Worm (Caenorhabditis elegans): ENCODE data around the gene T01H3.2.
A peak's percentile ranks its signal among the peaks of the same experiment; 100 is the strongest.

T01H3.2 gene

ce11 chrII:7851480-7851879 is 26.3 kb downstream of the T01H3.2 start:
- TF ChIP-seq nhr-12 (tag; optimal IDR thresholded peaks at IDR 0.05) = no peak
- peak in 1 of 2 experiments; percentile 23 for TF ChIP-seq lin-35 (GFP tag; optimal IDR thresholded peaks at IDR 0.05)
- peak; percentile 16 for TF ChIP-seq mep-1 (tag; optimal IDR thresholded peaks at IDR 0.05)
- TF ChIP-seq lin-14 (GFP tag; optimal IDR thresholded peaks at IDR 0.05) = peak; percentile 10
- TF ChIP-seq nhr-47 (tag; optimal IDR thresholded peaks at IDR 0.05) = no peak
- TF ChIP-seq efl-1 (optimal IDR thresholded peaks at IDR 0.05) = no peak
- peak in 1 of 2 experiments; percentile 77 for TF ChIP-seq efl-1 (GFP tag; optimal IDR thresholded peaks at IDR 0.05 in 1 of 2)

DNA sequence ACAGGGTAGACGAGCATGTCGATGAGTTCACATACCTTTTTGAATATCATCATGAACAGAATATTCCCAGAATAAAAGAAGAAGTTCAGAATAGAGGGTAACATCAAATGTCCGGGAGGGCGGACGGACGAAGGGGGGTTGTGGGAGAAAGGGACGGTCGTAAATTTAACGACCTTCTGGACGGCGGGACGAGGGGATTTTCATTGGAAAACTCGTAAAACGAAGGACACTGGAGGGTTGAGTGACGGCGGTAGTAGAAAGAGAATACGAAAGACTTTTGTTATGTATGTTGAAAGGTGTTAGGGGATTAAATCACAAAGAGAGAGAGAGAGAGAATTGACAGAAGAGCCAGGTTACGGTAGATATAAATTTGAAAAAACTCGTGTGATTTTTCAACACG is 27.2 kb downstream of the T01H3.2 start:
- peak; percentile 59 for TF ChIP-seq lin-14 (GFP tag; optimal IDR thresholded peaks at IDR 0.05)
- no peak for TF ChIP-seq efl-1 (optimal IDR thresholded peaks at IDR 0.05)
- TF ChIP-seq efl-1 (GFP tag; optimal IDR thresholded peaks at IDR 0.05 in 1 of 2) = peak in 1 of 2 experiments; percentile 42
- TF ChIP-seq hlh-4 (tag; optimal IDR thresholded peaks at IDR 0.05) = no peak
- peak; percentile 78 for TF ChIP-seq blmp-1 (tag; optimal IDR thresholded peaks at IDR 0.05)
- TF ChIP-seq rnt-1 (tag; optimal IDR thresholded peaks at IDR 0.05) = peak; percentile 28
- TF ChIP-seq F16B12.6 (tag; optimal IDR thresholded peaks at IDR 0.05) = no peak
- TF ChIP-seq lsy-2 (tag; optimal IDR thresholded peaks at IDR 0.05) = peak in 1 of 2 experiments; percentile 24

- no peak for TF ChIP-seq sptf-1 (tag; optimal IDR thresholded peaks at IDR 0.05)
- TF ChIP-seq dsc-1 (tag; optimal IDR thresholded peaks at IDR 0.05) = no peak
- TF ChIP-seq nhr-90 (tag; optimal IDR thresholded peaks at IDR 0.05; ENCODE audit: poor library complexity) = no peak
Observed at ce11 chrII:7849697-7850096, 28.1 kb downstream of the T01H3.2 start, which contains the start of gene acr-7. acr-7 (minus strand) TSS chrII:7849797.

DNA sequence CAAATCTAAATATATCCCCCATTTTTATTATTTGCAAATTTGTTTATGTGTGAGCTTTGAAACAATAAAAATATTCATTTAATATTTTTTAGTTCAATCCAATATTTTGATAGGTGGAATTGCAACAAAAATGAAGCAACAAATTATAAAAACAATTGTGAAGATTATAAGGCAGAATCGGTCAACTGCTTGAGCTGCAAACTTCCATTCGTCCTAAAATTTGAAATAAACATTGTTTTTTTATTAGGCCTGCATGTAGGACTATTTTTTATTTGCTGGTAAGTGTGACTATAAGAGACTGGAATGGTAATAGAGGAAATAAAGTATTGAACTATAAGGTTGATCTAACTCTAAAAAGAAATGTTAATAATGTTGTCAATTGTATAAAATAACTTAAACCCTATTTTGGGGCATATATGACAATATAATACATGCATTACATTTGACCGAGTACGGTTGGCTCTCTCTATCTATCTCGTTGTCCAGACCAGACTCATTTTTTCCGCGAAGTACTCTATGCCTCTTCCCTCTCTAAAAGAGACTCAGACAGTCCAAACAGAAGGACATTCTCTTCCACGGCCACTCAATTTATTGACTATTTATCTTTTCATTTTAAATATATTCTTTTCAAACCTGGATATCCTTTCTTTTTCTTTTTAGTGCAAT is 32.1 kb downstream of the T01H3.2 start, which contains the start of gene T09A5.4:
Gene T09A5.4 (plus strand): TSS at position 616 of the 666 bp plus-strand sequence.
- TF ChIP-seq mab-9 (GFP tag; IDR thresholded peaks at IDR 0.05) (no peak), isw-1 (GFP tag; IDR thresholded peaks at IDR 0.05) (no peak), nhr-77 (tag; optimal IDR thresholded peaks at IDR 0.05) (peak; percentile 7), xbp-1 (tag; optimal IDR thresholded peaks at IDR 0.05) (no peak), sup-37 (GFP tag; optimal IDR thresholded peaks at IDR 0.05) (no peak), zip-4 (GFP tag; optimal IDR thresholded peaks at IDR 0.05) (no peak), ceh-63 (GFP tag; optimal IDR thresholded peaks at IDR 0.05) (no peak), vab-15 (tag; optimal IDR thresholded peaks at IDR 0.05) (no peak), lin-14 (GFP tag; optimal IDR thresholded peaks at IDR 0.05) (peak; percentile 14), efl-1 (optimal IDR thresholded peaks at IDR 0.05) (peak in 1 of 2 experiments; percentile 10), efl-1 (GFP tag; optimal IDR thresholded peaks at IDR 0.05 in 1 of 2) (no peak), egl-27 (tag; optimal IDR thresholded peaks at IDR 0.05) (no peak), fkh-4 (tag; optimal IDR thresholded peaks at IDR 0.05; ENCODE audit: borderline replicate concordance) (no peak), pax-3 (tag; optimal IDR thresholded peaks at IDR 0.05) (no peak), lsy-2 (tag; optimal IDR thresholded peaks at IDR 0.05) (peak in 1 of 2 experiments; percentile 32), dpl-1 (GFP tag; optimal IDR thresholded peaks at IDR 0.05) (peak in 1 of 3 experiments; percentile 18), pqm-1 (tag; optimal IDR thresholded peaks at IDR 0.05) (no peak), ztf-4 (tag; optimal IDR thresholded peaks at IDR 0.05) (no peak), nhr-76 (tag; optimal IDR thresholded peaks at IDR 0.05) (no peak)

- TF ChIP-seq pag-3 (tag; optimal IDR thresholded peaks at IDR 0.05; ENCODE audit: borderline replicate concordance, insufficient read depth) (no peak), unc-130 (tag; optimal IDR thresholded peaks at IDR 0.05) (no peak), tbx-2 (tag; optimal IDR thresholded peaks at IDR 0.05) (no peak), pax-3 (tag; optimal IDR thresholded peaks at IDR 0.05) (no peak), nhr-20 (tag; optimal IDR thresholded peaks at IDR 0.05) (no peak), nhr-47 (tag; optimal IDR thresholded peaks at IDR 0.05) (no peak), nhr-85 (tag) (peak; percentile 61), skn-1 (tag; optimal IDR thresholded peaks at IDR 0.05) (no peak)
Observed at ce11 chrII:7842053-7842452, 35.7 kb downstream of the T01H3.2 start, which contains the start of gene klp-3. klp-3 (plus strand) TSS chrII:7842353.

Data from whole organism, L1 larva.